Worm (Caenorhabditis elegans): ENCODE data around the gene ssp-33.

- TF ChIP-seq flt-1 (GFP tag; IDR thresholded peaks at IDR 0.05) (no peak), ztf-23 (GFP tag; IDR thresholded peaks at IDR 0.05) (no peak), med-1 (GFP tag; optimal IDR thresholded peaks at IDR 0.05; ENCODE audit: insufficient read depth) (no peak), klf-2 (GFP tag; conservative IDR thresholded peaks at IDR 0.05) (no peak), ztf-29 (GFP tag; IDR thresholded peaks at IDR 0.05) (no peak), T22C8.4 (GFP tag; IDR thresholded peaks at IDR 0.05) (no peak)
Measured at ce11 chrV:14725409-14725808, 14.2 kb downstream of the ssp-33 start.

All from whole organism, midembryonic.